Fruit fly (Drosophila melanogaster): ENCODE results near the gene Cpr31A.

- TF ChIP-seq CG8632 (GFP tag; optimal IDR thresholded peaks at IDR 0.05): no peak
- TF ChIP-seq spab (GFP tag; optimal IDR thresholded peaks at IDR 0.05): no peak
- TF ChIP-seq cyc (GFP tag; optimal IDR thresholded peaks at IDR 0.05): no peak
- TF ChIP-seq Ets21C (GFP tag; optimal IDR thresholded peaks at IDR 0.05): no peak
- no peak for TF ChIP-seq Hr4 (GFP tag; optimal IDR thresholded peaks at IDR 0.05)
Measured at dm6 chr2L:10009293-10009695, 44.7 kb upstream of the Cpr31A start, which contains the start of gene Trp1.

Data from whole organism, prepupa.